Worm (Caenorhabditis elegans): ENCODE results near the gene lgc-38.

lgc-38 gene

ce11 chrIII:7030044-7030804 is 21.3 kb downstream of the lgc-38 start (continued):
- TF ChIP-seq egl-27 (tag; optimal IDR thresholded peaks at IDR 0.05): no peak
- peak; percentile 2 for TF ChIP-seq dve-1 (tag; optimal IDR thresholded peaks at IDR 0.05; ENCODE audit: insufficient read depth)
- TF ChIP-seq T26A8.4 (GFP tag; IDR thresholded peaks at IDR 0.05): no peak; the same call in 1 of the 2 replicates
- no peak for TF ChIP-seq tag-97 (GFP tag; IDR thresholded peaks at IDR 0.05)
- peak in 1 of 2 experiments; percentile 67 for TF ChIP-seq daf-16 (GFP tag; optimal IDR thresholded peaks at IDR 0.05)
- TF ChIP-seq daf-16 (tag; optimal IDR thresholded peaks at IDR 0.05): peak; percentile 50
- no peak for TF ChIP-seq nhr-6 (tag; optimal IDR thresholded peaks at IDR 0.05)
- TF ChIP-seq daf-19 (GFP tag; conservative IDR thresholded peaks at IDR 0.05): no peak
- TF ChIP-seq madf-5 (GFP tag; IDR thresholded peaks at IDR 0.05): no peak
- TF ChIP-seq duxl-1 (tag; optimal IDR thresholded peaks at IDR 0.05; ENCODE audit: poor library complexity): peak; percentile 52
- TF ChIP-seq php-3 (GFP tag; IDR thresholded peaks at IDR 0.05): no peak
- peak; percentile 79 for TF ChIP-seq arid-1 (GFP tag; conservative IDR thresholded peaks at IDR 0.05)
- TF ChIP-seq zfp-3 (GFP tag; conservative IDR thresholded peaks at IDR 0.05): no peak
- TF ChIP-seq D1046.2 (GFP tag; IDR thresholded peaks at IDR 0.05): no peak
- TF ChIP-seq ces-1 (GFP tag; optimal IDR thresholded peaks at IDR 0.05): no peak
- 0 out of 2 replicates have a peak, but pooled peaks have one; percentile 44 for TF ChIP-seq lim-7 (GFP tag; IDR thresholded peaks at IDR 0.05)
- no peak for TF ChIP-seq pqm-1 (tag; optimal IDR thresholded peaks at IDR 0.05)
- no peak for TF ChIP-seq mxl-3 (GFP tag; optimal IDR thresholded peaks at IDR 0.05)
- TF ChIP-seq R02D3.7 (tag; optimal IDR thresholded peaks at IDR 0.05): no peak
- TF ChIP-seq pha-4 (GFP tag; IDR thresholded peaks at IDR 0.05): 0 out of 2 replicates have a peak, but pooled peaks have one; percentile 52
- TF ChIP-seq pha-4 (tag; optimal IDR thresholded peaks at IDR 0.05): no peak
- no peak for TF ChIP-seq lin-39 (tag; optimal IDR thresholded peaks at IDR 0.05)
- no peak for TF ChIP-seq dmd-9 (GFP tag; IDR thresholded peaks at IDR 0.05)
- no peak for TF ChIP-seq ZK546.5 (tag; optimal IDR thresholded peaks at IDR 0.05)
- no peak for TF ChIP-seq saeg-2 (GFP tag; IDR thresholded peaks at IDR 0.05)
- TF ChIP-seq F49E8.2 (tag; optimal IDR thresholded peaks at IDR 0.05; ENCODE audit: borderline replicate concordance): no peak
- TF ChIP-seq nhr-77 (tag; optimal IDR thresholded peaks at IDR 0.05): no peak
- no peak for TF ChIP-seq ceh-20 (GFP tag; IDR thresholded peaks at IDR 0.05)
- TF ChIP-seq nhr-10 (tag; optimal IDR thresholded peaks at IDR 0.05): no peak
- no peak for TF ChIP-seq ztf-7 (tag; optimal IDR thresholded peaks at IDR 0.05)
- TF ChIP-seq mdt-29 (GFP tag; IDR thresholded peaks at IDR 0.05): no peak
- no peak for TF ChIP-seq nhr-42 (GFP tag; IDR thresholded peaks at IDR 0.05)
- no peak for TF ChIP-seq aly-2 (tag; optimal IDR thresholded peaks at IDR 0.05)
- no peak for TF ChIP-seq mdl-1 (tag; optimal IDR thresholded peaks at IDR 0.05)
- no peak for TF ChIP-seq nhr-76 (tag; optimal IDR thresholded peaks at IDR 0.05)
- no peak; the same call in 1 of the 2 replicates for TF ChIP-seq madf-9 (GFP tag; conservative IDR thresholded peaks at IDR 0.05)
- no peak for TF ChIP-seq ceh-44 (GFP tag; IDR thresholded peaks at IDR 0.05)
- TF ChIP-seq jun-1 (tag; optimal IDR thresholded peaks at IDR 0.05): no peak
- TF ChIP-seq zag-1 (tag; optimal IDR thresholded peaks at IDR 0.05): no peak
- no peak for TF ChIP-seq F10B5.3 (tag; optimal IDR thresholded peaks at IDR 0.05)
- no peak for TF ChIP-seq mxl-2 (GFP tag; conservative IDR thresholded peaks at IDR 0.05)
- TF ChIP-seq hlh-11 (tag; optimal IDR thresholded peaks at IDR 0.05): peak; percentile 22
- TF ChIP-seq nhr-41 (GFP tag; IDR thresholded peaks at IDR 0.05): no peak
- TF ChIP-seq hmg-1.1 (GFP tag; IDR thresholded peaks at IDR 0.05): peak; percentile 51; the same call in 1 of the 2 replicates
- no peak for TF ChIP-seq Y75B8A.6 (GFP tag; IDR thresholded peaks at IDR 0.05)
- no peak for TF ChIP-seq zip-2 (tag; optimal IDR thresholded peaks at IDR 0.05)
- no peak for TF ChIP-seq Y48G9A.11 (GFP tag; IDR thresholded peaks at IDR 0.05)
- TF ChIP-seq nhr-25 (tag; optimal IDR thresholded peaks at IDR 0.05; ENCODE audit: borderline replicate concordance, insufficient read depth): no peak
- peak; percentile 54; the same call in 1 of the 2 replicates for TF ChIP-seq lin-1 (GFP tag; IDR thresholded peaks at IDR 0.05)
- peak; percentile 30 for TF ChIP-seq rbr-2 (tag; optimal IDR thresholded peaks at IDR 0.05)

Data from whole organism, L4 larva.